Fruit fly (Drosophila melanogaster) Kc167 (cell line): Measurements from ENCODE around the gene Ilp4.

ENCODE experiments used
- Myc ChIP-seq: fragments of >200 bp; optimal IDR thresholded peaks from 2 replicates; lab custom pipeline; 2017; ENCODE audit warnings: missing external identifiers
- Sin3A ChIP-seq: fragments of >200 bp; optimal IDR thresholded peaks from 2 replicates; lab custom pipeline; 2018; ENCODE audit warnings: missing external identifiers
- h ChIP-seq: fragments of >200 bp; optimal IDR thresholded peaks from 3 replicates; lab custom pipeline; 2018; ENCODE audit warnings: missing external identifiers
- insv ChIP-seq: fragments of >200 bp; optimal IDR thresholded peaks from 3 replicates; lab custom pipeline; 2018; ENCODE audit warnings: missing external identifiers
- psq ChIP-seq: fragments of >200 bp; optimal IDR thresholded peaks from 2 replicates; lab custom pipeline; 2017; ENCODE audit warnings: missing external identifiers
- ttk ChIP-seq: sonication (Bioruptor generic); optimal IDR thresholded peaks from 2 replicates; lab custom pipeline; 2017; ENCODE audit warnings: missing external identifiers

Ilp4 gene

DNA sequence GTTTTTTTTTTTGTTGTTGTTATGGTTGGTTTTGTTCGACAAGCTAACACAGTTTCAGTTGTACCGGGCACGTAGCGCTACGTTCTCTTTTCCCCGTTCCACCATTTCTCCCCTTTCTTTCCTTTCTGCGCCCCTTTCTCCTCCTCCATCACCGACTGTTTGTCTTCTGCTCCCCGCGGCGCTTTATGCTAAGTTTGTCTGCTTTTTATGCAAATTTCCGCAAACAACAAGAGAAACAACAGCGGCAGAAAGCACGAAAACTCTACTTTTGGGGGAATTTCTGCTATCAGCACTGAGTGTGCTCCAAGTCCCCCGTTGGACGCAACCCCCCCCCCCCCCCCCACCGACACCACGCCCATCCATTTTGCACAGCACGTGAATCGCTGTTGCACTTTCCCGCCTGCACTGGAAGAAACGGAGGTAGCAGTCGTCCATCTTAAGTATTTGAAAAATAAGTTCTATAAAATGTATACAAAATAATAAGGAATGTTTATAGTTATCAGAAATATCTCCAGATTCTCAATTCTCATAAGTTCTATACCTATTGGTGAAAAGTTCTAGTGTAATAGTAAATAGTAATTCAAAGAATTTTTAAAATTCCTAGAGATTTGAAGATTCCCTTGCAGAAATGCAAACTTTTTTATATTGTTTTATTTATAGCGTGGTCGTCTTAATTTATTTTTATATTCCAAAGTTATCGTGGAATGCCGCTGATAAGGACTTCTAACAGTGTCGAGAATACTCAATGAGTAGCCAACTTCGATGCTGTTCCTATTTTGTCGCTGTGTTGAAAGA lies 39.0 kb downstream of the Ilp4 start:
- TF ChIP-seq ttk (lab: Kevin White, UChicago) (no peak), Myc (no peak), h (lab: Kevin White, UChicago) (no peak), Sin3A (lab: Kevin White, UChicago) (no peak), psq (lab: Kevin White, UChicago) (no peak), insv (lab: Kevin White, UChicago) (no peak)

DNA sequence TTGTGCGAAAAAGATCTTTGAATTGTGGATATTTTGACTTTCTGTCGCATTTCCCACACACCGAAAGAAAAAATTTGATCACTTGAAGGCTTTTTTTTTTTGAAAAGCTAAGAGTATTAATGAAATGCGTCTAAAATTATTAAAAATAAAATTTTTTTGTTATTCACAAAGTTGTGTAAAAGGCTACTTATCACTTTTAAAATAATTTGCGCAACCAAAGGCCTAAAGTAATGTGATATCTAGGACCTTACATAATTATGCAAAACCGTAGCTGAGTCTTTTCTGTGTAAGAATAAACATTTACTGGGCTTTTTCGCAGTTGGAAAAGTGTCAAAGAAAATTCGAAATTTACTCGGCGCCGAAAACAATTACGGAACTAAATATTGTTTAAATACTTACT lies 39.8 kb downstream of the Ilp4 start:
- TF ChIP-seq ttk (lab: Kevin White, UChicago), result no peak

DNA sequence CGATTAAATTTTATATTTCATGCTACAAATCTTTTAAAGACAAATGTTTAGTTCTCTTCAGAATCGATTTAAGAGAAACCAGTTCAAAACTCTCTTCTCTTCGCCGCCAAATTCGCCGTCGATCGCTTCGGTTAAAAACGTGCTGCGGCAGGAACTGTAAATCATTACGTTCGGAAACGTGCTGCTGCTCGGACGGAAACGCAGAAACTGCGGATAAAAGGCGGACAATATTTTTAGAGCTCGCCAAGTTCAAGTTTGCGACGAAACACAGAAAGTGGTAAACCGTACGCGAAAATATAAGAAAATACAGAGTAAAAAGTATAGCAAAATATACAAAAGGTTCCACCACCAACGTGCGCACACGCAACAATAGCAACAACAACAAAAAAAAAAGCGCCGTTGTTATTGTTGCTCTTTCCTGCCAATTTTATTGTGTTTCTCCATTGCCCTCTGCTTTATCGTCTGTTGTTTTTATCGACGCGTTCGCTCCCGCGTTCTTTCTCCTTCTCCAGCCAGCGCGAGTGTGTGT lies 40.6 kb downstream of the Ilp4 start, which contains the start of gene Ae2:
Gene Ae2 (plus strand): TSS at position 156 of the 529 bp plus-strand sequence.
- TF ChIP-seq Myc (no peak), h (lab: Kevin White, UChicago) (no peak), insv (lab: Kevin White, UChicago) (no peak)

DNA sequence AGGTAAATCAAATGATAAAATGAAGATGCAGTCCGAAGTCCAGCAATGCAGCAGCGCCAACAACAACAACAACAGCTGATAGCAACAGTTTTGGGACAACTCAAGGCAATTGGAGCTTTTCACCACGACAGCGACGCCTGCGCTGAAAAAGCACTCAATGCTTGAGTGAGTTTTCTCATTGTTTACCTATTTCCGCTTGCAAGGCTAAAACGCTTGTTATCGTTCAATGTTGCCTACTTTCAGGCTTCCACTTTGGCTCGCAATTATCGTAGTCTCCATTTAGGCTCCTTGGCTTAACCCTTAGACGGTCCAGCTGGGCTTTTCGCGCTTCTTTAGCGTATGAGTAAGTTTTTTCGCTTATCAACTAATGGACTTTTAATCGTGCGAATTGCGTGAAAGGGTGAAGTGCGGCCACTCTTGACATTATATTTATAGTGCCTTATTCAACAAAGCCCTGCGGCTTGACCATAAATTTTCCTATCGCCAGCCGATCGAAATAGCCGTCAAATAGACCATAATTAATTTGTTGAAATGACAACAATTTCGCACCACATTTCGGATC lies 41.9 kb downstream of the Ilp4 start:
- TF ChIP-seq ttk (lab: Kevin White, UChicago), result no peak
- TF ChIP-seq psq (lab: Kevin White, UChicago), result no peak
- no peak for TF ChIP-seq Sin3A (lab: Kevin White, UChicago)
- TF ChIP-seq insv (lab: Kevin White, UChicago), result no peak
- TF ChIP-seq Myc, result no peak
- TF ChIP-seq h (lab: Kevin White, UChicago), result no peak

DNA sequence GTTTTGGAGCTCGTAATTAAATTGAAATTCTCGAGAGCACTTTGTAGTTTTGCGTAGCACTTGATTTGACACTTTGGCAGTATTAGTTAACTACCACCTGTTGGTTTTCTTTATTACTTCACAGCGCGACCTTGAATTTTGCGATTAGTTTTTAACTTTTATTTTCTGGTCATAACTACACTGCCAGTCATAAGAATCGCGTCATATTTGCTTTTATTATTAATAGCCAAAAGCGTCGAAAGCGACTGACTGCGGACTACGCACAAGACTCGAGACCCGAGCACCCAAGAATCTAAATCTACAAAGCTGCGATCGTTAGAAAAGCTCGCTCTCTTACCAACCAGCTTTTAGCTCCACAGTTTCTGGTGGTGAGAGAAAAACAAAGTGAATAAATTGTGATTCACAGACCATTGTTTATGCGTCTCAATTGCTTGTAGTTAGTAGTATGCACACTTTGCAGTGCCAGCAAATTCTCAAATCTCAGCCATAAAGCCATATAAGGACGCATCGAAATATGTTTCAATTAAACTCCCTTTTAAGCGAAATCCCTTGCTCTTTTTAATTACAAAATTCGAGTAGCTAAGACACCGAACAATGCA lies 43.8 kb downstream of the Ilp4 start, which contains the start of gene CG42268:
Gene CG42268 (minus strand): TSS at position 245 of the 599 bp plus-strand sequence.
- no peak for TF ChIP-seq psq (lab: Kevin White, UChicago)
- TF ChIP-seq Sin3A (lab: Kevin White, UChicago), result no peak
- no peak for TF ChIP-seq ttk (lab: Kevin White, UChicago)
- no peak for TF ChIP-seq h (lab: Kevin White, UChicago)
- no peak for TF ChIP-seq insv (lab: Kevin White, UChicago)
